Fruit fly (Drosophila melanogaster) whole organism, wandering third instar larva: ENCODE data around the gene CG44142.

Experiments
- Abd-B ChIP-seq: fragments of >200 bp; optimal IDR thresholded peaks from 2 replicates; lab custom pipeline; 2017; ENCODE audit warnings: missing biosample characterization, missing genetic modification characterization
- CG9705 ChIP-seq: fragments of 200-800 bp; sonication (Bioruptor generic); optimal IDR thresholded peaks from 2 replicates; lab custom pipeline; 2018; ENCODE audit warnings: missing biosample characterization, mild to moderate bottlenecking, missing genetic modification characterization
- CrebA ChIP-seq: fragments of 200-800 bp; sonication (Bioruptor generic); optimal IDR thresholded peaks from 2 replicates; lab custom pipeline; 2016; ENCODE audit warnings: missing biosample characterization, mild to moderate bottlenecking, missing genetic modification characterization, borderline replicate concordance
- Dfd ChIP-seq: fragments of >200 bp; optimal IDR thresholded peaks from 2 replicates; lab custom pipeline; 2017; ENCODE audit warnings: missing biosample characterization, missing genetic modification characterization
- Dif ChIP-seq: fragments of 200-275, 200-300 bp; sonication (Bioruptor generic); optimal IDR thresholded peaks from 2 replicates; lab custom pipeline; 2018; ENCODE audit warnings: missing biosample characterization, missing genetic modification characterization; ENCODE audit not compliant: partially characterized antibody
- GATAd ChIP-seq: sonication (Bioruptor generic); optimal IDR thresholded peaks from 2 replicates; lab custom pipeline; 2016; ENCODE audit warnings: missing biosample characterization, missing genetic modification characterization
- Hnf4 ChIP-seq: fragments of 200-800 bp; sonication (Bioruptor generic); optimal IDR thresholded peaks from 2 replicates; lab custom pipeline; 2016; ENCODE audit warnings: missing biosample characterization, mild to moderate bottlenecking, missing genetic modification characterization
- Hr78 ChIP-seq: fragments of >200 bp; optimal IDR thresholded peaks from 2 replicates; lab custom pipeline; 2017; ENCODE audit warnings: missing biosample characterization, missing genetic modification characterization
- Hr83 ChIP-seq: fragments of 200-300 bp; sonication (Bioruptor generic); optimal IDR thresholded peaks from 2 replicates; lab custom pipeline; 2016; ENCODE audit warnings: missing biosample characterization, mild to moderate bottlenecking, missing genetic modification characterization, moderate library complexity; ENCODE audit not compliant: poor library complexity, severe bottlenecking
- Jra ChIP-seq: sonication (Bioruptor generic); optimal IDR thresholded peaks from 2 replicates; lab custom pipeline; 2016; ENCODE audit warnings: missing biosample characterization, missing genetic modification characterization
- Mio ChIP-seq: sonication (Bioruptor generic); optimal IDR thresholded peaks from 2 replicates; lab custom pipeline; 2016; ENCODE audit warnings: missing biosample characterization, missing genetic modification characterization
- Myc ChIP-seq: fragments of >200 bp; optimal IDR thresholded peaks from 2 replicates; lab custom pipeline; 2017
- N ChIP-seq: fragments of >200 bp; optimal IDR thresholded peaks from 2 replicates; lab custom pipeline; 2018; ENCODE audit warnings: missing biosample characterization, missing external identifiers, missing genetic modification characterization
- OdsH ChIP-seq: fragments of 200-800 bp; sonication (Bioruptor generic); optimal IDR thresholded peaks from 2 replicates; lab custom pipeline; 2016; ENCODE audit warnings: missing biosample characterization, mild to moderate bottlenecking, missing genetic modification characterization
- Rel ChIP-seq, 2 experiments: fragments of 200-800 bp; sonication (Bioruptor generic) in 1 of 2; optimal IDR thresholded peaks; 2 replicates in 1 of 2; 3 replicates in 1 of 2; lab custom pipeline; 2016 to 2019; ENCODE audit warnings: mild to moderate bottlenecking in 2 of 2, missing biosample characterization in 2 of 2, missing genetic modification characterization in 2 of 2, moderate library complexity in 1 of 2
- Sp1 ChIP-seq: fragments of 200-800 bp; sonication (Bioruptor generic); optimal IDR thresholded peaks from 3 replicates; lab custom pipeline; 2019; ENCODE audit warnings: missing biosample characterization, mild to moderate bottlenecking, missing genetic modification characterization, moderate library complexity
- Vsx2 ChIP-seq: fragments of 200-300, 225-300 bp; sonication (Bioruptor generic); optimal IDR thresholded peaks from 2 replicates; lab custom pipeline; 2018; ENCODE audit warnings: missing biosample characterization, missing genetic modification characterization; ENCODE audit not compliant: partially characterized antibody
- br ChIP-seq: fragments of 200-800 bp; sonication (Bioruptor generic); optimal IDR thresholded peaks from 2 replicates; lab custom pipeline; 2016; ENCODE audit warnings: missing biosample characterization, missing genetic modification characterization
- brk ChIP-seq: fragments of 200-800 bp; sonication (Bioruptor generic); optimal IDR thresholded peaks from 2 replicates; lab custom pipeline; 2016; ENCODE audit warnings: missing biosample characterization, mild to moderate bottlenecking, missing genetic modification characterization
- dl ChIP-seq, 2 experiments: fragments of 175-275, 200-275 bp in 1 of 2; fragments of 200-275 bp in 1 of 2; sonication (Bioruptor generic); optimal IDR thresholded peaks; lab custom pipeline; 2018; ENCODE audit warnings: mild to moderate bottlenecking in 2 of 2, missing biosample characterization in 2 of 2, missing genetic modification characterization in 2 of 2, moderate library complexity in 2 of 2; ENCODE audit not compliant: partially characterized antibody in 2 of 2, insufficient read depth in 1 of 2
- dmrt93B ChIP-seq: fragments of 200-800 bp; sonication (Bioruptor generic); optimal IDR thresholded peaks from 2 replicates; lab custom pipeline; 2018; ENCODE audit warnings: missing biosample characterization, mild to moderate bottlenecking, missing genetic modification characterization
- ey ChIP-seq: fragments of 200-800 bp; sonication (Bioruptor generic); optimal IDR thresholded peaks from 2 replicates; lab custom pipeline; 2016; ENCODE audit warnings: missing biosample characterization, missing genetic modification characterization
- foxo ChIP-seq, 2 experiments: fragments of 200-800 bp; sonication (Bioruptor generic); optimal IDR thresholded peaks; 2 replicates in 1 of 2; 3 replicates in 1 of 2; lab custom pipeline; 2016 to 2017; ENCODE audit warnings: missing biosample characterization in 2 of 2, missing genetic modification characterization in 2 of 2
- fru ChIP-seq: fragments of 200-800 bp; sonication (Bioruptor generic); optimal IDR thresholded peaks from 3 replicates; lab custom pipeline; 2016; ENCODE audit warnings: missing biosample characterization, mild to moderate bottlenecking, missing genetic modification characterization
- h ChIP-seq: fragments of 200-800 bp; sonication (Bioruptor generic); optimal IDR thresholded peaks from 3 replicates; lab custom pipeline; 2016; ENCODE audit warnings: missing biosample characterization, mild to moderate bottlenecking, missing genetic modification characterization
- jim ChIP-seq: fragments of 175-275, 200-325 bp; sonication (Bioruptor generic); optimal IDR thresholded peaks from 2 replicates; lab custom pipeline; 2016; ENCODE audit warnings: missing biosample characterization, mild to moderate bottlenecking, missing genetic modification characterization
- lola ChIP-seq: fragments of >200 bp; optimal IDR thresholded peaks from 2 replicates; lab custom pipeline; 2017; ENCODE audit warnings: missing biosample characterization, missing genetic modification characterization
- pan ChIP-seq: fragments of >200 bp; optimal IDR thresholded peaks from 2 replicates; lab custom pipeline; 2017
- psq ChIP-seq: fragments of 200-800 bp; sonication (Bioruptor generic); optimal IDR thresholded peaks from 3 replicates; lab custom pipeline; 2017; ENCODE audit warnings: missing biosample characterization, mild to moderate bottlenecking, missing genetic modification characterization, moderate library complexity
- rgr ChIP-seq: fragments of 200-800 bp; sonication (Bioruptor generic); optimal IDR thresholded peaks from 3 replicates; lab custom pipeline; 2016; ENCODE audit warnings: missing biosample characterization, mild to moderate bottlenecking, missing genetic modification characterization
- sv ChIP-seq: fragments of 200-800 bp; sonication (Bioruptor generic); optimal IDR thresholded peaks from 3 replicates; lab custom pipeline; 2016; ENCODE audit warnings: missing biosample characterization, missing genetic modification characterization
- tai ChIP-seq: sonication (Bioruptor generic); optimal IDR thresholded peaks from 2 replicates; lab custom pipeline; 2016; ENCODE audit warnings: missing biosample characterization, missing genetic modification characterization
- usp ChIP-seq: fragments of >200 bp; optimal IDR thresholded peaks from 2 replicates; lab custom pipeline; 2017; ENCODE audit warnings: missing biosample characterization, missing genetic modification characterization
- woc ChIP-seq: sonication (Bioruptor generic); optimal IDR thresholded peaks from 2 replicates; lab custom pipeline; 2016; ENCODE audit warnings: missing biosample characterization, mild to moderate bottlenecking, missing genetic modification characterization

Gene CG44142

DNA sequence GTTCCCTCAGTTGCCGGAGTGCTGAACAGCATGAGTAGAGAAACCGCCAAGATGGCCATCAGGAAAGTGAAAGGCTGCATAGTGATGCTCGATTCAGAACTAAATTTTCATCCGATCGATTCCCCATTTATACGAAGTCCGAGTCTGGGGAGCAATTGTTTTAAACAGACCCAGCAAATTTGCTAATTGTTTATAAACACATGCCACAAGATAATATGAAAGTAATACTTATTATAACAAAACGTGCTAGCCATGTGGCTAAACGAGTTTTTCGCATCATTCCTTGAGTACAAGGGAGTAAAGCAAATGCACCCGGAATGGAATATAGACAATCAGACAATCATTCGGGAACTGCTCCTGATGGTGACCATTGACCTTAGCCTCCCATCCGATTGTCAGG lies at the start of gene CG44142:
Gene CG44142 (minus strand): TSS at position 101 of the 400 bp plus-strand sequence.
- TF ChIP-seq pan (lab: Kevin White, UChicago) (no peak), h (GFP tag; lab: Kevin White, UChicago) (no peak), Abd-B (GFP tag; lab: Kevin White, UChicago) (no peak), Sp1 (GFP tag; lab: Kevin White, UChicago) (no peak), jim (no peak), Mio (GFP tag; lab: Kevin White, UChicago) (no peak), CrebA (GFP tag; lab: Kevin White, UChicago) (no peak), OdsH (no peak), Jra (GFP tag; lab: Kevin White, UChicago) (no peak), psq (GFP tag; lab: Kevin White, UChicago) (no peak), woc (GFP tag; lab: Kevin White, UChicago) (no peak), Myc (lab: Kevin White, UChicago) (no peak), Rel (GFP tag; optimal IDR thresholded peaks at IDR 0.05; lab: Kevin White, UChicago) (no peak), Rel (tag; optimal IDR thresholded peaks at IDR 0.05; lab: Kevin White, UChicago) (no peak), dmrt93B (GFP tag; lab: Kevin White, UChicago) (no peak), dl (GFP tag; optimal IDR thresholded peaks at IDR 0.05; lab: Kevin White, UChicago; ENCODE audit: insufficient read depth in 1 of 2, partially characterized antibody in 2 of 2) (no peak)

DNA sequence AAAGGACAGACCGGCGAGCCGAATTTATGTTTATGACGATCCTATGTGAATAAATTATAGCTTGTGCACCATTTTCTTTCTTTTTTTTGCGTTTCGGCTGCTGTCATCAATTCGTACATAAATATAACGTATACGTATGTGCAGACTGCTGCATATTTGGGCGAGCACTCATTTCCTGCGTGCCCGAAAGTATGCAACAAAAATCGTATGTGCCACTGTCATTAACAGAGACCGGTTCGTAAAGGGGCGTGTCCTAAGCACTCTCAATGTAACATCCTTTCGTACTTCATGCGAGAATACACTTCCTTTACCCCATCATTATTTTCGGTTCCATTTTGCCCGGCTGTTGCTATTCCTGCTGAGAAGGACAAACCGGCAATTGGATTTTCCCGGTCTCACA lies 47.1 kb upstream of the CG44142 start:
- TF ChIP-seq Sp1 (GFP tag; lab: Kevin White, UChicago) (no peak), foxo (GFP tag; optimal IDR thresholded peaks at IDR 0.05; lab: Kevin White, UChicago) (no peak), Abd-B (GFP tag; lab: Kevin White, UChicago) (no peak), Myc (lab: Kevin White, UChicago) (peak; percentile 28), Dif (GFP tag; lab: Kevin White, UChicago) (peak; percentile 49), Rel (GFP tag; optimal IDR thresholded peaks at IDR 0.05; lab: Kevin White, UChicago) (no peak), Rel (tag; optimal IDR thresholded peaks at IDR 0.05; lab: Kevin White, UChicago) (no peak), rgr (GFP tag; lab: Kevin White, UChicago) (peak; percentile 1), N (GFP tag; lab: Kevin White, UChicago) (peak; percentile 48), brk (GFP tag; lab: Kevin White, UChicago) (no peak), psq (GFP tag; lab: Kevin White, UChicago) (no peak)

DNA sequence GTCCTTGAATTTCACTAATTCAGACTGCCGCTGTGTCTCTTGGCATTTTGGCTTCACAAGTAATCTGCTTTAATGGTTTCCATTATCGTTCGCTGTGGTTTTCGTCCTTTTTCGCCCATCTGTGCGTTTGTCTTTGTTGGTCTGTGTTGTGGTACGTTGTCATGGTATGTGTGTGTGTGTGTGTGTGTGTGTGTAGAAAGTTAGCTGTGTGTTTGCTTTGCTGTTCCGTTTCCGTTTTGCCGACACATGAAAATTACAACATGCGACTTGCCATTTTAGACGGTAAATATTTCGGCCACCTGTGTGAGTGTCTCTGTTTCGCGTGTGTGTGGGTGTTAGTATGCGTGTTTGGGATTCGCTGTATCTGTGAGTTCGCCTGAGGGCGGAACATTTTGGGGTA lies 44.0 kb upstream of the CG44142 start:
- TF ChIP-seq Dfd (peak; percentile 58), CG9705 (GFP tag; lab: Kevin White, UChicago) (no peak)
- TF ChIP-seq, all 38 proteins: peak for 1

DNA sequence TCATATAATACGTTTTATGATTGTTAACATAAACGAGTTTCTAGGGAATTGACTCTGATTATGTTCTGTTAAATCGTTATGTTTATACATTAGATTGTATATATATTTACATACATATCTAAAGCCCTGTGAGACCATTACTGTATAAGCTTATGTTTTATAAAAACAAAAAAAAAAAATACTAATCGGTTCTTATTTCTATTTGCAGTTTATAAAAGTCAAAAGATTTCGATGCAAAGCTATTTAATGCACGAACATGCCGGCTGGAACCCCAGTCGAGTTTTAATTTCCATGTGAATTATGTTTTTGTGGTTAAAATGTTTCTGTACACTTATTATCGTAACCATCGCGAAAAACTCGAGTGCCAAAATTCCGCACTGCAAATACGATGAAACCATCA lies 40.4 kb upstream of the CG44142 start, which contains the start of gene mthl12:
Gene mthl12 (plus strand): TSS at position 301 of the 400 bp plus-strand sequence.
- TF ChIP-seq brk (GFP tag; lab: Kevin White, UChicago) (no peak), lola (GFP tag; lab: Kevin White, UChicago) (no peak), woc (GFP tag; lab: Kevin White, UChicago) (no peak), N (GFP tag; lab: Kevin White, UChicago) (no peak), CG9705 (GFP tag; lab: Kevin White, UChicago) (no peak), usp (GFP tag; lab: Kevin White, UChicago) (no peak)

DNA sequence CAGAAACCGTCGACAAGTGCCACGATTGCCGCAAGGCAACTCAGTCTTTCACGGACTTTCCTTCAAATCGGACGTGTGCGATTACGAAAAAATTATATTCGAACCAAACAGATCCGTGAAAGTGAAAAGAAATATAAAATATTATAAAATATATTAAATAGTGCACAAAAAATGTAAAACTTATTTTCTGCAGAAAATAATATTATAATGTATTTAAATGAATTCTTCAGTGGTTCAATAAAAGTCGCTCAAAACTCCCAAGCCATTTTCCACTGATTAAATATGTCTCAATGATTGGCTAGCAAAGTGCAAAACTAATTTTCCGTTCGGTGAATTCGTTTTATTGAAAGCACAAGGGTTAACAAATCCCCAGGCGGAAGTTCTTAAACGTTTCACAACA lies 25.0 kb upstream of the CG44142 start, which contains the start of gene PK2-R1:
Gene PK2-R1 (plus strand): TSS at position 301 of the 400 bp plus-strand sequence.
- TF ChIP-seq Hr78 (GFP tag; lab: Kevin White, UChicago) (no peak), h (GFP tag; lab: Kevin White, UChicago) (no peak), pan (lab: Kevin White, UChicago) (no peak), OdsH (no peak), Hr83 (GFP tag; lab: Kevin White, UChicago) (no peak), tai (no peak), dl (GFP tag; optimal IDR thresholded peaks at IDR 0.05; lab: Kevin White, UChicago; ENCODE audit: insufficient read depth in 1 of 2, partially characterized antibody in 2 of 2) (no peak), Abd-B (GFP tag; lab: Kevin White, UChicago) (no peak), br (no peak), Vsx2 (GFP tag; lab: Kevin White, UChicago) (no peak), fru (GFP tag; lab: Kevin White, UChicago) (no peak), Sp1 (GFP tag; lab: Kevin White, UChicago) (no peak), ey (GFP tag; lab: Kevin White, UChicago) (no peak), GATAd (GFP tag; lab: Kevin White, UChicago) (no peak), lola (GFP tag; lab: Kevin White, UChicago) (no peak), Dif (GFP tag; lab: Kevin White, UChicago) (no peak), Hnf4 (GFP tag; lab: Kevin White, UChicago) (no peak), rgr (GFP tag; lab: Kevin White, UChicago) (no peak), sv (GFP tag; lab: Kevin White, UChicago) (no peak)
